Worm (Caenorhabditis elegans): Measurements from ENCODE around the gene kqt-1.

Gene kqt-1

DNA sequence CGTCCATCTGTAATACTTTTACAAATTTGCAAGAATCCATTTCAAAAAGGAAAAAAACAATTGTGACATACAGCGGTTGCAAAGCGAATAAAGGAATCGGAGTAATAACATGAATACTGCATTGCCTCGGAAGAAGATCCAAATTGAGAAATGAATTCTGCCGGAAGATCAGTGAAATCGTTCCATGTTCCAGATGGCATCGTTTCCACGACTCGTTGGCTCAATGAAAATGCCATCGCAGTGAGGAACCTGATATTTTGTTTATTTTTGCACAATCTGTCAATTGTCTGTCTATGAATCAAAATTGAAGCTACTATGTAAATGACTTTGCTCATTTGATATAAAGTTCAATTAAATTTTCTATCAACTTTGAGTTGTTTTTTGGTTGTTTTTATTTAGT, 11.8 kb downstream of the kqt-1 start:
- TF ChIP-seq hlh-8 (tag; optimal IDR thresholded peaks at IDR 0.05), result no peak
- TF ChIP-seq lin-11 (tag; optimal IDR thresholded peaks at IDR 0.05), result no peak
- TF ChIP-seq ceh-24 (tag; optimal IDR thresholded peaks at IDR 0.05), result no peak
- TF ChIP-seq unc-86 (tag; optimal IDR thresholded peaks at IDR 0.05), result no peak
- no peak for TF ChIP-seq C08G9.2 (tag; optimal IDR thresholded peaks at IDR 0.05)
- no peak for TF ChIP-seq hlh-30 (tag; optimal IDR thresholded peaks at IDR 0.05; ENCODE audit: insufficient read depth)
- TF ChIP-seq ets-4 (tag; optimal IDR thresholded peaks at IDR 0.05), result no peak
- no peak for TF ChIP-seq elt-4 (tag; optimal IDR thresholded peaks at IDR 0.05)
- no peak for TF ChIP-seq K09A11.1 (tag; optimal IDR thresholded peaks at IDR 0.05; ENCODE audit: insufficient read depth)
- no peak for TF ChIP-seq che-1 (tag; optimal IDR thresholded peaks at IDR 0.05)
- no peak for TF ChIP-seq unc-3 (GFP tag; conservative IDR thresholded peaks at IDR 0.05)
- no peak for TF ChIP-seq unc-3 (tag; optimal IDR thresholded peaks at IDR 0.05)
- no peak for TF ChIP-seq hlh-15 (tag; optimal IDR thresholded peaks at IDR 0.05)
- no peak for TF ChIP-seq dmd-4 (tag; optimal IDR thresholded peaks at IDR 0.05; ENCODE audit: borderline replicate concordance)
- TF ChIP-seq ceh-6 (GFP tag; optimal IDR thresholded peaks at IDR 0.05), result no peak

DNA sequence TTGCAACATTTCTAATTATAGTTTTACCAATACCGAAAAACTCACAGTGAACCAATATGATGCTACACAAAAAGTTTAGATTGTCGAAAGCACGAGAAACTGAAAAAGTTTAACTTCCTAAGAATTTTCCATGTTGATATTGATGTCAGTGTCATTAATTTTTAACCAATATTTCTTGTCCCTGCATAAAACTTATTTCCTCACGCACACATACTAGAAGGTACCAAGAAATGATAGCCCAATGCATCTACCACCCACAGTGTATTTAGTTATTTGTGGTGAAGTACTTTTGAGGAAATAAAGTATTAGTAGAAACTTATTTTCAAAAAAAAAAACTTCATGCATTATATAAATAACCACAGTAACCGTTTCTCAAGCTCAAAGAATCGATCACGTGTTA, 12.6 kb downstream of the kqt-1 start, which contains the start of gene aexr-2:
TSS of gene aexr-2 (minus strand) at position 101 of the 400 bp plus-strand sequence.
- TF ChIP-seq ceh-34 (tag; optimal IDR thresholded peaks at IDR 0.05) (no peak), ceh-14 (tag; optimal IDR thresholded peaks at IDR 0.05) (no peak), hlh-6 (tag; optimal IDR thresholded peaks at IDR 0.05) (no peak), ceh-9 (tag; optimal IDR thresholded peaks at IDR 0.05) (no peak), ceh-6 (GFP tag; optimal IDR thresholded peaks at IDR 0.05) (no peak), lim-6 (tag; optimal IDR thresholded peaks at IDR 0.05) (no peak), ceh-18 (tag; optimal IDR thresholded peaks at IDR 0.05) (no peak), mec-3 (tag; optimal IDR thresholded peaks at IDR 0.05; ENCODE audit: borderline replicate concordance) (no peak), C08G9.2 (tag; optimal IDR thresholded peaks at IDR 0.05) (no peak), K02D7.2 (tag; optimal IDR thresholded peaks at IDR 0.05) (no peak), K09A11.1 (tag; optimal IDR thresholded peaks at IDR 0.05; ENCODE audit: insufficient read depth) (no peak), ceh-30 (tag; optimal IDR thresholded peaks at IDR 0.05) (no peak), tbx-2 (tag; optimal IDR thresholded peaks at IDR 0.05) (no peak), npax-4 (tag; optimal IDR thresholded peaks at IDR 0.05) (no peak)

DNA sequence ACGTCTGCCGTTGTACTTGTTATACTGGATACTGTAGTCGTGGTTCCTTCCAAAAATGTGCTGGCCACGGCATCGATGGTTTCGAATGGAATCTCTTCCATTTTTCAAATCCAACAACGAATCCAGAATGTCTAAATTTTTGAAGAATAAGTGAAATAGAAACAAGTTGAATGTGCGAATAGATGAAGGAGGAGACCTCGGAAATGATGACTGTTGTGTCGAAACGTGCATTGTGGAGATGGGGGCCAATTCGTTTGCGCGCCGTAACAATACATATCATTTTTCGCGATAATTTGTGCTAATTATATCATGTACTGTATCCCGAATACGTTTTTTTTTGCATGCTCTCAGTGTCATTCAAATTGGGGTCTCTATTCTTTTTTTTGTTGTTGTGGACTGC, 16.4 kb downstream of the kqt-1 start, which contains the start of gene aexr-1:
TSS of gene aexr-1 (minus strand) at position 101 of the 400 bp plus-strand sequence.
- TF ChIP-seq tbx-2 (tag; optimal IDR thresholded peaks at IDR 0.05) (no peak), fkh-6 (tag; optimal IDR thresholded peaks at IDR 0.05) (no peak), ceh-6 (GFP tag; optimal IDR thresholded peaks at IDR 0.05) (no peak), che-1 (tag; optimal IDR thresholded peaks at IDR 0.05) (no peak), ceh-48 (tag; optimal IDR thresholded peaks at IDR 0.05) (no peak), sdc-2 (tag; optimal IDR thresholded peaks at IDR 0.05) (no peak), ceh-19 (GFP tag; optimal IDR thresholded peaks at IDR 0.05) (no peak), pros-1 (tag; optimal IDR thresholded peaks at IDR 0.05) (no peak), lin-11 (tag; optimal IDR thresholded peaks at IDR 0.05) (no peak), K02D7.2 (tag; optimal IDR thresholded peaks at IDR 0.05) (no peak), ceh-45 (GFP tag; IDR thresholded peaks at IDR 0.05) (no peak), ama-1 (optimal IDR thresholded peaks at IDR 0.05) (no peak)

DNA sequence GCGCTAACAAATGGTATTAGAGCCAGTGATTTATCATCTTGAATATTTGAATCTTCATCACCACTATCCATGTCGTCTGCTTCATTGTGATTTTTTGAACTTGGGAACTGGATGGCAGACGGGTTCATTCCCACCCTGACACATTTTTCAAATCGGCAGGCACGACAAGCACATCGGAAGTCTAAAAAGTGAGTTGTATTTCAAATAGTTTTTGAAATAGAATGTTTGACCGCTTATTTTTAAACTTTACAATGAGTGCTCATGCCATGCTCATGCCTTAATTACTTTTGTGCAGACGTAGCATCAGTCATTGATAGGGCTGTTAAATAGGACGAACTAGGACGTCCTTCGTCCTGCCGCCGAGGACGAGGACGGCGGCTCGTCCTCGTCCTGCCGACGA, 19.1 kb downstream of the kqt-1 start:
- TF ChIP-seq ref-2 (tag; optimal IDR thresholded peaks at IDR 0.05) (no peak), nhr-11 (tag; optimal IDR thresholded peaks at IDR 0.05) (no peak), C38D4.7 (GFP tag; optimal IDR thresholded peaks at IDR 0.05) (no peak), ceh-14 (tag; optimal IDR thresholded peaks at IDR 0.05) (no peak), ceh-24 (tag; optimal IDR thresholded peaks at IDR 0.05) (no peak), sox-4 (tag; optimal IDR thresholded peaks at IDR 0.05) (no peak), fax-1 (tag; optimal IDR thresholded peaks at IDR 0.05) (no peak), Y22D7AL.16 (tag; optimal IDR thresholded peaks at IDR 0.05) (no peak), sdc-2 (tag; optimal IDR thresholded peaks at IDR 0.05) (no peak), unc-42 (tag; optimal IDR thresholded peaks at IDR 0.05) (no peak), tbx-2 (tag; optimal IDR thresholded peaks at IDR 0.05) (no peak), ceh-6 (GFP tag; optimal IDR thresholded peaks at IDR 0.05) (no peak), ttx-3 (tag; optimal IDR thresholded peaks at IDR 0.05) (no peak), lin-11 (tag; optimal IDR thresholded peaks at IDR 0.05) (no peak), dmd-4 (tag; optimal IDR thresholded peaks at IDR 0.05; ENCODE audit: borderline replicate concordance) (no peak)
